Fruit fly (Drosophila melanogaster) whole organism, embryonic: Measurements from ENCODE around the gene D1.

Source experiments
- ATbp ChIP-seq: fragments of 200-800 bp; sonication (Bioruptor generic); optimal IDR thresholded peaks from 2 replicates; lab custom pipeline; 2017; ENCODE audit warnings: missing biosample characterization, mild to moderate bottlenecking, missing genetic modification characterization, missing genetic modification reagents
- C15 ChIP-seq: fragments of 200-800 bp; sonication (Bioruptor generic); IDR thresholded peaks from 3 replicates; pipeline ENCODE4 v1.3.6; 2022; ENCODE audit warnings: missing biosample characterization, missing genetic modification characterization
- CG1024 ChIP-seq: fragments of 200-800 bp; sonication (Bioruptor generic); IDR thresholded peaks from 2 replicates; pipeline ENCODE4 v1.3.6; 2022; ENCODE audit warnings: missing biosample characterization, missing genetic modification characterization
- CG10959 ChIP-seq: fragments of 200-800 bp; sonication (Bioruptor generic); IDR thresholded peaks from 2 replicates; pipeline ENCODE4 v1.3.6; 2022; ENCODE audit warnings: missing biosample characterization, missing genetic modification characterization
- CG12104 ChIP-seq: fragments of 200-800 bp; sonication (Bioruptor generic); optimal IDR thresholded peaks from 3 replicates; lab custom pipeline; 2016; ENCODE audit warnings: missing biosample characterization, missing genetic modification characterization
- CG14441 ChIP-seq: fragments of 200-800 bp; sonication (Bioruptor generic); IDR thresholded peaks from 2 replicates; pipeline ENCODE4 v1.3.6; 2022; ENCODE audit warnings: missing biosample characterization, missing genetic modification characterization
- CG1529 ChIP-seq: fragments of 200-800 bp; sonication (Bioruptor generic); optimal IDR thresholded peaks from 3 replicates; lab custom pipeline; 2018; ENCODE audit warnings: missing biosample characterization, missing genetic modification characterization
- CG17361 ChIP-seq: fragments of 200-800 bp; sonication (Bioruptor generic); IDR thresholded peaks from 3 replicates; pipeline ENCODE4 v1.3.6; 2022; ENCODE audit warnings: missing biosample characterization, missing genetic modification characterization
- CG17568 ChIP-seq: fragments of 200-800 bp; sonication (Bioruptor generic); optimal IDR thresholded peaks from 2 replicates; lab custom pipeline; 2018; ENCODE audit warnings: missing biosample characterization, mild to moderate bottlenecking, missing genetic modification characterization, moderate library complexity
- CG2120 ChIP-seq: fragments of 200-800 bp; sonication (Bioruptor generic); optimal IDR thresholded peaks from 3 replicates; lab custom pipeline; 2016; ENCODE audit warnings: missing biosample characterization, missing genetic modification characterization
- CG2202 ChIP-seq: fragments of 200-800 bp; sonication (Bioruptor generic); optimal IDR thresholded peaks from 2 replicates; lab custom pipeline; 2018; ENCODE audit warnings: missing biosample characterization, mild to moderate bottlenecking, missing genetic modification characterization
- CG34224 ChIP-seq: fragments of 200-800 bp; sonication (Bioruptor generic); IDR thresholded peaks from 3 replicates; pipeline ENCODE4 v1.3.6; 2022; ENCODE audit warnings: missing biosample characterization, missing genetic modification characterization; ENCODE audit not compliant: partially characterized antibody
- CG4424 ChIP-seq: fragments of 200-800 bp; sonication (Bioruptor generic); optimal IDR thresholded peaks from 3 replicates; lab custom pipeline; 2016; ENCODE audit warnings: missing biosample characterization, missing genetic modification characterization
- CG5180 ChIP-seq: fragments of 200-800 bp; sonication (Bioruptor generic); optimal IDR thresholded peaks from 3 replicates; lab custom pipeline; 2017; ENCODE audit warnings: missing biosample characterization, missing genetic modification characterization, mild to moderate bottlenecking, moderate library complexity, missing genetic modification reagents
- CG6272 ChIP-seq: fragments of 200-800 bp; sonication (Bioruptor generic); IDR thresholded peaks from 2 replicates; pipeline ENCODE4 v1.3.6; 2022; ENCODE audit warnings: missing biosample characterization, missing genetic modification characterization
- CG6683 ChIP-seq: fragments of 200-800 bp; sonication (Bioruptor generic); optimal IDR thresholded peaks from 2 replicates; lab custom pipeline; 2017; ENCODE audit warnings: missing biosample characterization, mild to moderate bottlenecking, missing genetic modification characterization, missing genetic modification reagents
- CG6689 ChIP-seq: fragments of 200-800 bp; sonication (Bioruptor generic); IDR thresholded peaks from 2 replicates; pipeline ENCODE4 v1.3.6; 2022; ENCODE audit warnings: missing biosample characterization, missing genetic modification characterization
- CG7372 ChIP-seq: fragments of 200-800 bp; sonication (Bioruptor generic); IDR thresholded peaks from 2 replicates; pipeline ENCODE4 v1.3.6; 2022; ENCODE audit warnings: missing biosample characterization, missing genetic modification characterization
- CG7963 ChIP-seq: fragments of 200-800 bp; sonication (Bioruptor generic); IDR thresholded peaks from 3 replicates; pipeline ENCODE4 v1.3.6; 2022; ENCODE audit warnings: missing biosample characterization, missing genetic modification characterization; ENCODE audit not compliant: partially characterized antibody
- CG7987 ChIP-seq: fragments of 200-800 bp; sonication (Bioruptor generic); optimal IDR thresholded peaks from 2 replicates; lab custom pipeline; 2018; ENCODE audit warnings: missing biosample characterization, mild to moderate bottlenecking, missing genetic modification characterization, moderate library complexity
- D19A ChIP-seq: fragments of 200-800 bp; optimal IDR thresholded peaks from 3 replicates; lab custom pipeline; 2019; ENCODE audit warnings: missing biosample characterization, mild to moderate bottlenecking, missing genetic modification characterization, moderate library complexity
- D19B ChIP-seq: fragments of 200-800 bp; sonication (Bioruptor generic); optimal IDR thresholded peaks from 2 replicates; lab custom pipeline; 2017; ENCODE audit warnings: missing biosample characterization, mild to moderate bottlenecking, missing genetic modification characterization
- Dfd ChIP-seq, 2 experiments: fragments of >200 bp; optimal IDR thresholded peaks; 2 replicates each; lab custom pipeline; 2017; ENCODE audit warnings: missing biosample characterization in 2 of 2, missing genetic modification characterization in 2 of 2
- Dip3 ChIP-seq: fragments of 200-800 bp; sonication (Bioruptor generic); optimal IDR thresholded peaks from 3 replicates; lab custom pipeline; 2016; ENCODE audit warnings: missing biosample characterization, missing genetic modification characterization
- Hand ChIP-seq: fragments of 200-800 bp; sonication (Bioruptor generic); optimal IDR thresholded peaks from 2 replicates; lab custom pipeline; 2017; ENCODE audit warnings: mild to moderate bottlenecking, missing biosample characterization, missing genetic modification reagents, missing genetic modification characterization
- Lhr ChIP-seq: fragments of 200-800 bp; sonication (Bioruptor generic); optimal IDR thresholded peaks from 3 replicates; lab custom pipeline; 2017; ENCODE audit warnings: mild to moderate bottlenecking, missing biosample characterization, missing genetic modification reagents, missing genetic modification characterization
- NK7.1 ChIP-seq: fragments of 200-800 bp; sonication (Bioruptor generic); optimal IDR thresholded peaks from 3 replicates; lab custom pipeline; 2016; ENCODE audit warnings: missing biosample characterization, missing genetic modification characterization
- Pdp1 ChIP-seq, 2 experiments: fragments of 200-800 bp; sonication (Bioruptor generic); optimal IDR thresholded peaks; 3 replicates each; lab custom pipeline; 2016; ENCODE audit warnings: missing biosample characterization in 2 of 2, missing genetic modification characterization in 2 of 2, mild to moderate bottlenecking in 1 of 2, moderate library complexity in 1 of 2
- Xbp1 ChIP-seq: fragments of 200-800 bp; sonication (Bioruptor generic); optimal IDR thresholded peaks from 3 replicates; lab custom pipeline; 2016; ENCODE audit warnings: missing biosample characterization, mild to moderate bottlenecking, missing genetic modification characterization
- al ChIP-seq: fragments of 200-800 bp; sonication (Bioruptor generic); IDR thresholded peaks from 2 replicates; pipeline ENCODE4 v1.3.6; 2022; ENCODE audit warnings: missing biosample characterization, missing genetic modification characterization
- ash1 ChIP-seq: fragments of 200-800 bp; sonication (Bioruptor generic); optimal IDR thresholded peaks from 2 replicates; lab custom pipeline; 2018; ENCODE audit warnings: missing biosample characterization, mild to moderate bottlenecking, missing genetic modification characterization
- caup ChIP-seq: fragments of 200-800 bp; sonication (Bioruptor generic); optimal IDR thresholded peaks from 3 replicates; lab custom pipeline; 2017; ENCODE audit warnings: missing biosample characterization, mild to moderate bottlenecking, missing genetic modification characterization, moderate library complexity; ENCODE audit not compliant: severe bottlenecking
- cg ChIP-seq: fragments of 200-800 bp; sonication (Bioruptor generic); optimal IDR thresholded peaks from 3 replicates; lab custom pipeline; 2019; ENCODE audit warnings: missing biosample characterization, mild to moderate bottlenecking, missing genetic modification characterization, moderate library complexity
- dpn ChIP-seq, 2 experiments: fragments of 200-800 bp; sonication (Bioruptor generic); optimal IDR thresholded peaks; 3 replicates each; lab custom pipeline; 2016; ENCODE audit warnings: missing biosample characterization in 2 of 2, missing genetic modification characterization in 2 of 2
- dysf ChIP-seq: fragments of 200-800 bp; sonication (Bioruptor generic); IDR thresholded peaks from 3 replicates; pipeline ENCODE4 v1.3.6; 2022; ENCODE audit warnings: missing biosample characterization, missing genetic modification characterization
- h ChIP-seq: fragments of >200 bp; optimal IDR thresholded peaks from 2 replicates; lab custom pipeline; 2017
- her ChIP-seq: fragments of 200-800 bp; sonication (Bioruptor generic); optimal IDR thresholded peaks from 2 replicates; lab custom pipeline; 2016; ENCODE audit warnings: missing biosample characterization, missing genetic modification characterization
- kni ChIP-seq: fragments of 200-800 bp; sonication (Bioruptor generic); optimal IDR thresholded peaks from 3 replicates; lab custom pipeline; 2017; ENCODE audit warnings: mild to moderate bottlenecking, missing biosample characterization, missing genetic modification reagents, missing genetic modification characterization
- maf-S ChIP-seq: fragments of 200-800 bp; sonication (Bioruptor generic); optimal IDR thresholded peaks from 2 replicates; lab custom pipeline; 2016; ENCODE audit warnings: missing biosample characterization, missing genetic modification characterization
- odd ChIP-seq: fragments of 200-800 bp; sonication (Bioruptor generic); optimal IDR thresholded peaks from 2 replicates; lab custom pipeline; 2017; ENCODE audit warnings: missing biosample characterization, mild to moderate bottlenecking, missing genetic modification characterization
- p53 ChIP-seq: fragments of 200-800 bp; sonication (Bioruptor generic); optimal IDR thresholded peaks from 2 replicates; lab custom pipeline; 2016; ENCODE audit warnings: missing biosample characterization, missing genetic modification characterization
- pb ChIP-seq: fragments of 200-800 bp; sonication (Bioruptor generic); optimal IDR thresholded peaks from 3 replicates; lab custom pipeline; 2016; ENCODE audit warnings: missing biosample characterization, missing genetic modification characterization
- pho ChIP-seq: fragments of 200-800 bp; sonication (Bioruptor generic); optimal IDR thresholded peaks from 2 replicates; lab custom pipeline; 2016; ENCODE audit warnings: missing biosample characterization, missing genetic modification characterization
- sc ChIP-seq, 3 experiments: fragments of >200 bp in 2 of 3; fragments of 200-800 bp in 1 of 3; sonication (Bioruptor generic) in 1 of 3; optimal IDR thresholded peaks; 2 replicates in 2 of 3; 3 replicates in 1 of 3; lab custom pipeline; 2017; ENCODE audit warnings: mild to moderate bottlenecking in 1 of 3, missing biosample characterization in 1 of 3, missing genetic modification characterization in 1 of 3, missing genetic modification reagents in 1 of 3
- seq ChIP-seq: fragments of 200-800 bp; sonication (Bioruptor generic); IDR thresholded peaks from 2 replicates; pipeline ENCODE4 v1.3.6; 2022; ENCODE audit warnings: missing biosample characterization, missing genetic modification characterization
- tgo ChIP-seq: fragments of 200-800 bp; sonication (Bioruptor generic); IDR thresholded peaks from 3 replicates; pipeline ENCODE4 v1.3.6; 2022; ENCODE audit warnings: missing biosample characterization, missing genetic modification characterization
- ttk ChIP-seq: fragments of 200-800 bp; sonication (Bioruptor generic); IDR thresholded peaks from 2 replicates; pipeline ENCODE4 v2.1.2; 2022; ENCODE audit warnings: missing biosample characterization, missing genetic modification characterization
- wdn ChIP-seq: fragments of 200-800 bp; sonication (Bioruptor generic); IDR thresholded peaks from 2 replicates; pipeline ENCODE4 v1.3.6; 2022; ENCODE audit warnings: missing biosample characterization, missing genetic modification characterization
- wor ChIP-seq: fragments of 200-800 bp; sonication (Bioruptor generic); IDR thresholded peaks from 2 replicates; pipeline ENCODE4 v1.3.6; 2022; ENCODE audit warnings: missing biosample characterization, missing genetic modification characterization

Gene D1

DNA sequence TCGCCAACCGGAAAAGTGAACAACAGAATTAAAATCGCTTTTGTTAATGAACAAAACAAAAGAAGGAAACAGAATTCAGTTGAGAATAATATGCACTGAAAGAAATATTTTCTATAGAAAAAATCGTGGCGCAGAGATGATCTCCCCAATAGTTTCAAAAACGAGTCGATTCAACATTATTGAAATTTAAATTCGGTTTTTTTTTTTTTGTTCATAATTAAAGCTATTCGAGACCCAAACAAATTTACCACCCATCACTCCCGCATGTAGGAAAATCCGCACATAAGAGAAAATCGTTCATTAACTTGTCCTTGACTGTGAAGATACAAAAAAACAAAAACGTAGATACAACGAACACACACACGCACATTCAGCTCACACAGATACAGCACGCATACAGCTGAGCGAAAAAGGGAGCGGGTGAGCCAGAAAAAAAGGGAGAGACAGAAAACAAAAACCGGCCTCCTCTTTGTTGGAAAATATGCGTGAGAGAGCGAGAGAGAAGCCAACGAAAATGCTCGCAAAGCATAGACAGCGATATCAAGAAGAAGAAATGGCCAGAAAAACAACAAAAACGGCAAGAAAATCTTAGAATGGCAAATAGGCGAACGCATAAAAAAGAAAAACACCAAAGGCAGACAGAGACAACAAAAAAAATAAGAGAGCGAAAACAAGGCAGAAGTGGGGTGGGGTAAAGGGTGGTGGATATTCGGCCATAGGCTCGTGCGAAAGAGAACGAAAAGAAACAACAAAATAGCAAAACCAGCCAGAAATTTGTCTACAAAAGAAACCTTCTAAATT is 20.2 kb downstream of the D1 start (continued):
- TF ChIP-seq pho (GFP tag; lab: Kevin White, UChicago): peak; percentile 38
- no peak for TF ChIP-seq ttk (GFP tag; lab: Robert Waterston, UW)
- 0 out of 2 replicates have a peak, but pooled peaks have one; percentile 13 for TF ChIP-seq CG6689 (GFP tag; lab: Robert Waterston, UW)
- TF ChIP-seq sc (optimal IDR thresholded peaks at IDR 0.05; lab: Kevin White, UChicago): no peak
- TF ChIP-seq sc (GFP tag; optimal IDR thresholded peaks at IDR 0.05; lab: Kevin White, UChicago): no peak
- TF ChIP-seq D19A (tag; lab: Kevin White, UChicago): peak; percentile 63
- TF ChIP-seq dpn (GFP tag; optimal IDR thresholded peaks at IDR 0.05; lab: Kevin White, UChicago): peak; percentile 36 to 40
- 0 out of 3 replicates have a peak, but pooled peaks have one; percentile 30 for TF ChIP-seq CG17361
- no peak for TF ChIP-seq p53 (GFP tag; lab: Kevin White, UChicago)
- peak; percentile 57 for TF ChIP-seq kni (GFP tag; lab: Kevin White, UChicago)
- peak; percentile 11 for TF ChIP-seq Dip3 (GFP tag; lab: Kevin White, UChicago)
- TF ChIP-seq Dfd (GFP tag; optimal IDR thresholded peaks at IDR 0.05; lab: Kevin White, UChicago): no peak
- TF ChIP-seq CG12104: no peak
- TF ChIP-seq wor: no peak
- TF ChIP-seq CG1024 (GFP tag; lab: Robert Waterston, UW): no peak
- TF ChIP-seq CG4424 (GFP tag; lab: Kevin White, UChicago): peak; percentile 41
- peak; percentile 45; the same call in 1 of the 2 replicates for TF ChIP-seq wdn (GFP tag; lab: Robert Waterston, UW)
- TF ChIP-seq odd: no peak
- peak; percentile 45; the same call in 1 of the 2 replicates for TF ChIP-seq CG14441 (GFP tag; lab: Robert Waterston, UW)
- peak; percentile 49 for TF ChIP-seq D19B (GFP tag; lab: Kevin White, UChicago)
- no peak for TF ChIP-seq ATbp (GFP tag; lab: Kevin White, UChicago)
- TF ChIP-seq CG6683 (GFP tag; lab: Kevin White, UChicago): no peak
- TF ChIP-seq Lhr: no peak
- TF ChIP-seq ash1: no peak
- TF ChIP-seq her (GFP tag; lab: Kevin White, UChicago): peak; percentile 22
- peak; percentile 12 for TF ChIP-seq pb (GFP tag; lab: Kevin White, UChicago)
- peak; percentile 64 for TF ChIP-seq CG34224 (GFP tag; lab: Robert Waterston, UW)
- peak; percentile 41 for TF ChIP-seq Xbp1 (GFP tag; lab: Kevin White, UChicago)
- peak; percentile 11 for TF ChIP-seq CG17568 (GFP tag; lab: Kevin White, UChicago)
- peak; percentile 29 to 33 for TF ChIP-seq Pdp1 (GFP tag; optimal IDR thresholded peaks at IDR 0.05; lab: Kevin White, UChicago)
- peak; percentile 59; the same call in 1 of the 2 replicates for TF ChIP-seq seq
- TF ChIP-seq Hand (GFP tag; lab: Kevin White, UChicago): peak; percentile 32
- no peak for TF ChIP-seq CG10959 (GFP tag; lab: Robert Waterston, UW)
- no peak for TF ChIP-seq CG5180 (GFP tag; lab: Kevin White, UChicago)
- peak; percentile 60; the same call in 2 of the 3 replicates for TF ChIP-seq dysf (GFP tag; lab: Robert Waterston, UW)
- TF ChIP-seq h: no peak
- TF ChIP-seq CG7963: no peak
- TF ChIP-seq maf-S (GFP tag; lab: Kevin White, UChicago): no peak
- TF ChIP-seq CG6272 (GFP tag; lab: Robert Waterston, UW): no peak
- no peak for TF ChIP-seq CG1529 (GFP tag; lab: Kevin White, UChicago)
- peak; percentile 44 for TF ChIP-seq NK7.1
- TF ChIP-seq caup (GFP tag; lab: Kevin White, UChicago): peak; percentile 36
- TF ChIP-seq al (GFP tag; lab: Robert Waterston, UW): peak; percentile 50; the same call in 1 of the 2 replicates
- TF ChIP-seq CG2202 (tag; lab: Kevin White, UChicago): no peak
- no peak for TF ChIP-seq CG7372 (GFP tag; lab: Robert Waterston, UW)
- no peak for TF ChIP-seq CG7987 (GFP tag; lab: Kevin White, UChicago)
- no peak for TF ChIP-seq C15
- TF ChIP-seq CG2120 (GFP tag; lab: Kevin White, UChicago): peak; percentile 84
- peak; percentile 89 for TF ChIP-seq cg (GFP tag; lab: Kevin White, UChicago)
- TF ChIP-seq tgo (GFP tag; lab: Robert Waterston, UW): peak; percentile 41; the same call in 1 of the 3 replicates
